Fruit fly (Drosophila melanogaster): ENCODE results near the gene Hipk.

Hipk gene

dm6 chr3L:545512-546161 lies 2.8 kb downstream of the Hipk start (continued):
- TF ChIP-seq CoRest (tag; optimal IDR thresholded peaks at IDR 0.05) (peak; percentile 64), eve (GFP tag; optimal IDR thresholded peaks at IDR 0.05) (peak in 1 of 2 experiments; percentile 29), CG14014 (GFP tag; IDR thresholded peaks at IDR 0.05) (peak; percentile 77), Dip3 (GFP tag; optimal IDR thresholded peaks at IDR 0.05) (peak; percentile 56), CG7357 (GFP tag; IDR thresholded peaks at IDR 0.05) (0 out of 3 replicates have a peak, but pooled peaks have one; percentile 38), inv (GFP tag; IDR thresholded peaks at IDR 0.05; ENCODE audit: partially characterized antibody) (no peak), CG11695 (GFP tag; IDR thresholded peaks at IDR 0.05) (peak; percentile 46; the same call in 2 of the 3 replicates), zen (tag; optimal IDR thresholded peaks at IDR 0.05) (peak; percentile 2), Hr3 (GFP tag; optimal IDR thresholded peaks at IDR 0.05) (peak; percentile 12), slou (GFP tag; optimal IDR thresholded peaks at IDR 0.05) (no peak), Xbp1 (GFP tag; optimal IDR thresholded peaks at IDR 0.05) (peak; percentile 74), pita (GFP tag; optimal IDR thresholded peaks at IDR 0.05) (no peak), E2f1 (GFP tag; IDR thresholded peaks at IDR 0.05) (peak; percentile 67; the same call in 1 of the 2 replicates), CG34376 (GFP tag; optimal IDR thresholded peaks at IDR 0.05) (peak; percentile 2), h (optimal IDR thresholded peaks at IDR 0.05) (no peak), seq (GFP tag; IDR thresholded peaks at IDR 0.05) (peak; percentile 39; the same call in 1 of the 2 replicates), nmo (GFP tag; optimal IDR thresholded peaks at IDR 0.05) (peak; percentile 46), CG12744 (GFP tag; optimal IDR thresholded peaks at IDR 0.05) (peak; percentile 60), dmrt99B (tag; optimal IDR thresholded peaks at IDR 0.05) (peak; percentile 72), tup (GFP tag; optimal IDR thresholded peaks at IDR 0.05) (peak; percentile 37), ac (GFP tag; optimal IDR thresholded peaks at IDR 0.05) (no peak), tio (GFP tag; optimal IDR thresholded peaks at IDR 0.05) (peak; percentile 8), pzg (GFP tag; optimal IDR thresholded peaks at IDR 0.05) (no peak), CG14050 (GFP tag; IDR thresholded peaks at IDR 0.05) (peak; percentile 59), klu (GFP tag; IDR thresholded peaks at IDR 0.05) (peak; percentile 28; the same call in 1 of the 2 replicates), chn (GFP tag; optimal IDR thresholded peaks at IDR 0.05) (peak; percentile 62), HLH3B (GFP tag; IDR thresholded peaks at IDR 0.05) (peak; percentile 67), CG7839 (tag; optimal IDR thresholded peaks at IDR 0.05) (peak; percentile 81), CG12942 (GFP tag; optimal IDR thresholded peaks at IDR 0.05) (peak; percentile 13), toy (GFP tag; IDR thresholded peaks at IDR 0.05) (peak; percentile 53; the same call in 1 of the 2 replicates), hth (optimal IDR thresholded peaks at IDR 0.05) (no peak), abd-A (tag; optimal IDR thresholded peaks at IDR 0.05) (peak; percentile 91), sd (tag; optimal IDR thresholded peaks at IDR 0.05) (peak; percentile 24), Hr78 (GFP tag; optimal IDR thresholded peaks at IDR 0.05) (no peak), CG33557 (GFP tag; optimal IDR thresholded peaks at IDR 0.05) (no peak), CG2889 (GFP tag; IDR thresholded peaks at IDR 0.05) (peak; percentile 48; the same call in 1 of the 3 replicates), mam (GFP tag; optimal IDR thresholded peaks at IDR 0.05) (peak; percentile 76), chif (GFP tag; optimal IDR thresholded peaks at IDR 0.05) (peak; percentile 30 to 70), wek (GFP tag; optimal IDR thresholded peaks at IDR 0.05) (no peak), CG2120 (GFP tag; optimal IDR thresholded peaks at IDR 0.05) (peak; percentile 93), bcd (GFP tag; optimal IDR thresholded peaks at IDR 0.05) (peak; percentile 64), so (GFP tag; IDR thresholded peaks at IDR 0.05) (no peak), CG16815 (GFP tag; optimal IDR thresholded peaks at IDR 0.05) (peak; percentile 33), nerfin-2 (GFP tag; IDR thresholded peaks at IDR 0.05; ENCODE audit: partially characterized antibody) (no peak), Ptx1 (GFP tag; IDR thresholded peaks at IDR 0.05) (peak; percentile 78), sisA (GFP tag; IDR thresholded peaks at IDR 0.05) (peak; percentile 51), Bdp1 (GFP tag; optimal IDR thresholded peaks at IDR 0.05) (peak; percentile 41), twi (tag; optimal IDR thresholded peaks at IDR 0.05) (no peak), Ssrp (tag; optimal IDR thresholded peaks at IDR 0.05) (peak; percentile 24), CG43689 (GFP tag; IDR thresholded peaks at IDR 0.05) (0 out of 2 replicates have a peak, but pooled peaks have one; percentile 17)

All from whole organism, embryonic.